Fruit fly (Drosophila melanogaster) whole organism, embryonic: Measurements from ENCODE around the gene CG1622.

Source experiments
- Antp ChIP-seq: fragments of 200-800 bp; sonication (Bioruptor generic); optimal IDR thresholded peaks from 3 replicates; lab custom pipeline; 2016; ENCODE audit warnings: missing biosample characterization, missing genetic modification characterization
- Awh ChIP-seq: fragments of 200-800 bp; sonication (Bioruptor generic); IDR thresholded peaks from 2 replicates; pipeline ENCODE4, ENCODE4 v1.3.6; 2022; ENCODE audit warnings: missing biosample characterization, missing genetic modification characterization
- BtbVII ChIP-seq: fragments of 200-800 bp; sonication (Bioruptor generic); optimal IDR thresholded peaks from 3 replicates; lab custom pipeline; 2017; ENCODE audit warnings: missing biosample characterization, mild to moderate bottlenecking, missing genetic modification characterization
- CG10147 ChIP-seq: fragments of 200-800 bp; sonication (Bioruptor generic); optimal IDR thresholded peaks from 2 replicates; lab custom pipeline; 2019; ENCODE audit warnings: missing biosample characterization, mild to moderate bottlenecking, missing genetic modification characterization, moderate library complexity
- CG10366 ChIP-seq: fragments of 200-800 bp; sonication (Bioruptor generic); IDR thresholded peaks from 2 replicates; pipeline ENCODE4 v1.3.6; 2022; ENCODE audit warnings: missing biosample characterization, missing genetic modification characterization
- CG14965 ChIP-seq: fragments of 200-800 bp; sonication (Bioruptor generic); optimal IDR thresholded peaks from 2 replicates; lab custom pipeline; 2016; ENCODE audit warnings: missing biosample characterization, missing genetic modification characterization, borderline replicate concordance
- CG1529 ChIP-seq: fragments of 200-800 bp; sonication (Bioruptor generic); optimal IDR thresholded peaks from 3 replicates; lab custom pipeline; 2018; ENCODE audit warnings: missing biosample characterization, missing genetic modification characterization
- CG15601 ChIP-seq: fragments of 200-800 bp; sonication (Bioruptor generic); optimal IDR thresholded peaks from 3 replicates; lab custom pipeline; 2019; ENCODE audit warnings: missing biosample characterization, mild to moderate bottlenecking, missing genetic modification characterization, moderate library complexity
- CG17385 ChIP-seq: fragments of 200-800 bp; sonication (Bioruptor generic); optimal IDR thresholded peaks from 3 replicates; lab custom pipeline; 2018; ENCODE audit warnings: missing biosample characterization, mild to moderate bottlenecking, missing genetic modification characterization
- CG18476 ChIP-seq: fragments of 200-800 bp; sonication (Bioruptor generic); optimal IDR thresholded peaks from 2 replicates; lab custom pipeline; 2016; ENCODE audit warnings: missing biosample characterization, mild to moderate bottlenecking, missing genetic modification characterization
- CG3726 ChIP-seq: fragments of 200-800 bp; sonication (Bioruptor generic); IDR thresholded peaks from 3 replicates; pipeline ENCODE4, ENCODE4 v1.3.6; 2022; ENCODE audit warnings: missing biosample characterization, missing genetic modification characterization
- CG43689 ChIP-seq: fragments of 200-800 bp; sonication (Bioruptor generic); IDR thresholded peaks from 2 replicates; pipeline ENCODE4 v1.3.6; 2022; ENCODE audit warnings: missing biosample characterization, missing genetic modification characterization
- CG4404 ChIP-seq: fragments of 200-800 bp; sonication (Bioruptor generic); IDR thresholded peaks from 2 replicates; pipeline ENCODE4 v1.3.6; 2022; ENCODE audit warnings: missing biosample characterization, missing genetic modification characterization
- CG4854 ChIP-seq: fragments of 200-800 bp; sonication (Bioruptor generic); optimal IDR thresholded peaks from 2 replicates; lab custom pipeline; 2016; ENCODE audit warnings: missing biosample characterization, missing genetic modification characterization, inconsistent platforms
- CG5180 ChIP-seq: fragments of 200-800 bp; sonication (Bioruptor generic); optimal IDR thresholded peaks from 3 replicates; lab custom pipeline; 2017; ENCODE audit warnings: missing biosample characterization, missing genetic modification characterization, mild to moderate bottlenecking, moderate library complexity, missing genetic modification reagents
- CG6689 ChIP-seq: fragments of 200-800 bp; sonication (Bioruptor generic); IDR thresholded peaks from 2 replicates; pipeline ENCODE4 v1.3.6; 2022; ENCODE audit warnings: missing biosample characterization, missing genetic modification characterization
- CG6765 ChIP-seq: fragments of 200-800 bp; sonication (Bioruptor generic); optimal IDR thresholded peaks from 3 replicates; lab custom pipeline; 2017; ENCODE audit warnings: missing biosample characterization, mild to moderate bottlenecking, missing genetic modification characterization
- CG8290 ChIP-seq, 3 experiments: fragments of 200-800 bp; sonication (Bioruptor generic); optimal IDR thresholded peaks; 2 replicates each; lab custom pipeline; 2016 to 2019; ENCODE audit warnings: missing biosample characterization in 3 of 3, missing genetic modification characterization in 3 of 3, mild to moderate bottlenecking in 2 of 3, moderate library complexity in 1 of 3
- CG8359 ChIP-seq: fragments of 200-800 bp; sonication (Bioruptor generic); optimal IDR thresholded peaks from 2 replicates; lab custom pipeline; 2017; ENCODE audit warnings: missing biosample characterization, mild to moderate bottlenecking, missing genetic modification characterization, borderline replicate concordance
- CG9817 ChIP-seq: fragments of 200-800 bp; sonication (Bioruptor generic); optimal IDR thresholded peaks from 2 replicates; lab custom pipeline; 2018; ENCODE audit warnings: missing biosample characterization, mild to moderate bottlenecking, missing genetic modification characterization, moderate library complexity
- CTCF ChIP-seq: fragments of 200-800 bp; sonication (Bioruptor generic); optimal IDR thresholded peaks from 2 replicates; lab custom pipeline; 2017; ENCODE audit warnings: missing biosample characterization, mild to moderate bottlenecking, missing genetic modification characterization, moderate library complexity
- CkIIα-i1 ChIP-seq: fragments of 200-800 bp; sonication (Bioruptor generic); IDR thresholded peaks from 2 replicates; pipeline ENCODE4 v1.3.6; 2022; ENCODE audit warnings: missing biosample characterization, missing genetic modification characterization
- Elba2 ChIP-seq: fragments of 200-800 bp; sonication (Bioruptor generic); optimal IDR thresholded peaks from 3 replicates; lab custom pipeline; 2016; ENCODE audit warnings: missing biosample characterization, missing genetic modification characterization
- Fer3 ChIP-seq: fragments of 200-800 bp; sonication (Bioruptor generic); optimal IDR thresholded peaks from 2 replicates; lab custom pipeline; 2018; ENCODE audit warnings: missing biosample characterization, mild to moderate bottlenecking, missing genetic modification characterization, moderate library complexity
- GATAe ChIP-seq: fragments of 200-800 bp; sonication (Bioruptor generic); conservative IDR thresholded peaks from 2 replicates; pipeline ENCODE4 v1.3.6; 2022; ENCODE audit warnings: missing biosample characterization, missing genetic modification characterization
- HLH4C ChIP-seq: fragments of 200-800 bp; sonication (Bioruptor generic); IDR thresholded peaks from 3 replicates; pipeline ENCODE4 v1.3.6; 2022; ENCODE audit warnings: missing biosample characterization, missing genetic modification characterization; ENCODE audit not compliant: partially characterized antibody
- HLH54F ChIP-seq: fragments of 200-800 bp; sonication (Bioruptor generic); optimal IDR thresholded peaks from 3 replicates; lab custom pipeline; 2016; ENCODE audit warnings: missing biosample characterization, missing genetic modification characterization
- Hr39 ChIP-seq: fragments of >200 bp; optimal IDR thresholded peaks from 2 replicates; lab custom pipeline; 2017
- MBD-R2 ChIP-seq: fragments of 200-800 bp; sonication (Bioruptor generic); IDR thresholded peaks from 2 replicates; pipeline ENCODE4 v1.3.6; 2022; ENCODE audit warnings: missing biosample characterization, missing genetic modification characterization
- MESR4 ChIP-seq: fragments of 200-800 bp; sonication (Bioruptor generic); optimal IDR thresholded peaks from 2 replicates; lab custom pipeline; 2018; ENCODE audit warnings: missing biosample characterization, mild to moderate bottlenecking, missing genetic modification characterization, moderate library complexity
- Meics ChIP-seq: fragments of 200-800 bp; sonication (Bioruptor generic); optimal IDR thresholded peaks from 2 replicates; lab custom pipeline; 2017; ENCODE audit warnings: missing biosample characterization, mild to moderate bottlenecking, missing genetic modification characterization
- Mrtf ChIP-seq: fragments of 200-800 bp; sonication (Bioruptor generic); IDR thresholded peaks from 3 replicates; pipeline ENCODE4 v1.3.6; 2022; ENCODE audit warnings: missing biosample characterization, missing genetic modification characterization
- Neu2 ChIP-seq: fragments of 200-800 bp; sonication (Bioruptor generic); optimal IDR thresholded peaks from 3 replicates; lab custom pipeline; 2016; ENCODE audit warnings: missing biosample characterization, missing genetic modification characterization, borderline replicate concordance
- Ravus ChIP-seq: fragments of 200-800 bp; sonication (Bioruptor generic); IDR thresholded peaks from 2 replicates; pipeline ENCODE4 v1.3.6; 2022; ENCODE audit warnings: missing biosample characterization, missing genetic modification characterization
- ap ChIP-seq: fragments of 200-800 bp; sonication (Bioruptor generic); IDR thresholded peaks from 2 replicates; pipeline ENCODE4 v1.3.6; 2022; ENCODE audit warnings: missing biosample characterization, missing genetic modification characterization
- ato ChIP-seq: fragments of 200-800 bp; sonication (Bioruptor generic); IDR thresholded peaks from 2 replicates; pipeline ENCODE4 v1.3.6; 2022; ENCODE audit warnings: missing biosample characterization, missing genetic modification characterization; ENCODE audit not compliant: partially characterized antibody
- cad ChIP-seq: fragments of >200 bp; optimal IDR thresholded peaks from 2 replicates; lab custom pipeline; 2017; ENCODE audit warnings: missing biosample characterization, missing genetic modification characterization
- chinmo ChIP-seq: fragments of 200-800 bp; sonication (Bioruptor generic); IDR thresholded peaks from 4 replicates; pipeline ENCODE4 v1.3.6; 2022; ENCODE audit warnings: missing biosample characterization, missing genetic modification characterization; ENCODE audit not compliant: partially characterized antibody
- chn ChIP-seq: fragments of 200-800 bp; sonication (Bioruptor generic); optimal IDR thresholded peaks from 2 replicates; lab custom pipeline; 2016; ENCODE audit warnings: missing biosample characterization, missing genetic modification characterization
- corto ChIP-seq: fragments of 200-800 bp; sonication (Bioruptor generic); optimal IDR thresholded peaks from 2 replicates; lab custom pipeline; 2016; ENCODE audit warnings: missing biosample characterization, mild to moderate bottlenecking, missing genetic modification characterization, moderate library complexity
- cwo ChIP-seq: fragments of 200-800 bp; sonication (Bioruptor generic); optimal IDR thresholded peaks from 3 replicates; lab custom pipeline; 2017; ENCODE audit warnings: missing biosample characterization, missing genetic modification characterization, mild to moderate bottlenecking, moderate library complexity, missing genetic modification reagents
- disco-r ChIP-seq: fragments of 200-800 bp; sonication (Bioruptor generic); optimal IDR thresholded peaks from 2 replicates; lab custom pipeline; 2016; ENCODE audit warnings: missing biosample characterization, missing genetic modification characterization
- grn ChIP-seq: fragments of 200-800 bp; sonication (Bioruptor generic); optimal IDR thresholded peaks from 3 replicates; lab custom pipeline; 2017; ENCODE audit warnings: missing biosample characterization, missing genetic modification characterization
- nom ChIP-seq: fragments of 200-800 bp; sonication (Bioruptor generic); optimal IDR thresholded peaks from 2 replicates; lab custom pipeline; 2017; ENCODE audit warnings: missing biosample characterization, missing genetic modification characterization, mild to moderate bottlenecking, moderate library complexity, missing genetic modification reagents
- onecut ChIP-seq: fragments of 200-800 bp; sonication (Bioruptor generic); IDR thresholded peaks from 2 replicates; pipeline ENCODE4 v1.3.6; 2022; ENCODE audit warnings: missing biosample characterization, missing genetic modification characterization
- pnt ChIP-seq: fragments of 200-800 bp; sonication (Bioruptor generic); optimal IDR thresholded peaks from 3 replicates; lab custom pipeline; 2016; ENCODE audit warnings: missing biosample characterization, missing genetic modification characterization
- pros ChIP-seq: fragments of 200-800 bp; sonication (Bioruptor generic); optimal IDR thresholded peaks from 3 replicates; lab custom pipeline; 2019; ENCODE audit warnings: missing biosample characterization, mild to moderate bottlenecking, missing genetic modification characterization, moderate library complexity
- sim ChIP-seq: fragments of 200-800 bp; sonication (Bioruptor generic); IDR thresholded peaks from 2 replicates; pipeline ENCODE4 v1.3.6; 2022; ENCODE audit warnings: missing biosample characterization, missing genetic modification characterization
- so ChIP-seq: fragments of 200-800 bp; sonication (Bioruptor generic); IDR thresholded peaks from 3 replicates; pipeline ENCODE4 v1.3.6; 2022; ENCODE audit warnings: missing biosample characterization, missing genetic modification characterization
- sug ChIP-seq: fragments of 200-800 bp; optimal IDR thresholded peaks from 2 replicates; lab custom pipeline; 2019; ENCODE audit warnings: missing biosample characterization, mild to moderate bottlenecking, missing genetic modification characterization, moderate library complexity
- twi ChIP-seq: fragments of 200-800 bp; optimal IDR thresholded peaks from 2 replicates; lab custom pipeline; 2019; ENCODE audit warnings: missing biosample characterization, mild to moderate bottlenecking, missing genetic modification characterization, moderate library complexity
- z ChIP-seq: fragments of 200-800 bp; sonication (Bioruptor generic); IDR thresholded peaks from 3 replicates; pipeline ENCODE4 v1.3.6; 2022; ENCODE audit warnings: missing biosample characterization, missing genetic modification characterization

CG1622 gene

DNA sequence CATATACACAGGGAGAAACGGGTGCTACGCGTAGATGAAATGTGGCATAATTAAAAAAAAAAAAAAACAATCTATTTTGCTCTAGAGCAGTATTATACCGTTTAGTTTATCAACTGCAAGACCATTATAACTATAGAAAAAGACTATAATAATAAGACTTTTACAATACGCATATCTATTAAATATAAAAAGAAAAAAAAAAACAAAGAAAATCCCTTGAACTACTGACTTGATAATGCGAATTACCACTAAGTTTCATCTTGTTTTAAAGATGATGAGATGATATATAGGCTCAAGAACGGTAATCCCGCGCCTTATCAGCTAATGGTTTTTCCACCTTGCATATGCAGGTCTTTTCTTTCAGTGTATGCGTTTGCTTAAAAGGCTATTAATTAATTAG is 10.3 kb downstream of the CG1622 start (continued):
- no peak for TF ChIP-seq cad (GFP tag; lab: Kevin White, UChicago)
- TF ChIP-seq CG9817 (tag; lab: Kevin White, UChicago), result no peak
- TF ChIP-seq CG8290 (GFP tag; optimal IDR thresholded peaks at IDR 0.05; lab: Kevin White, UChicago), result no peak
- no peak for TF ChIP-seq CG8290 (tag; optimal IDR thresholded peaks at IDR 0.05; lab: Kevin White, UChicago)
- no peak for TF ChIP-seq CG5180 (GFP tag; lab: Kevin White, UChicago)
- TF ChIP-seq z (GFP tag; lab: Robert Waterston, UW), result no peak
- no peak for TF ChIP-seq CG3726 (GFP tag; lab: Robert Waterston, UW)
- no peak for TF ChIP-seq Awh
- no peak for TF ChIP-seq Hr39
- no peak for TF ChIP-seq CG6765 (GFP tag; lab: Kevin White, UChicago)
- no peak for TF ChIP-seq chinmo (GFP tag; lab: Robert Waterston, UW)
- no peak for TF ChIP-seq nom
- TF ChIP-seq HLH54F (GFP tag; lab: Kevin White, UChicago), result no peak
- no peak for TF ChIP-seq ap (GFP tag; lab: Robert Waterston, UW)
- no peak for TF ChIP-seq onecut
- peak; percentile 36 for TF ChIP-seq CG17385 (GFP tag; lab: Kevin White, UChicago)
- peak; percentile 28 for TF ChIP-seq cwo (GFP tag; lab: Kevin White, UChicago)
- TF ChIP-seq CG4404 (GFP tag; lab: Robert Waterston, UW), result no peak
- TF ChIP-seq BtbVII (GFP tag; lab: Kevin White, UChicago), result no peak
- no peak for TF ChIP-seq CTCF
- TF ChIP-seq CG15601 (tag; lab: Kevin White, UChicago), result peak; percentile 8
- TF ChIP-seq disco-r (GFP tag; lab: Kevin White, UChicago), result no peak
- no peak for TF ChIP-seq CG10147 (GFP tag; lab: Kevin White, UChicago)
- TF ChIP-seq CG43689 (GFP tag; lab: Robert Waterston, UW), result no peak
- no peak for TF ChIP-seq CG14965
- TF ChIP-seq ato (GFP tag; lab: Robert Waterston, UW), result no peak
- no peak for TF ChIP-seq GATAe (GFP tag; lab: Robert Waterston, UW)
- TF ChIP-seq CG4854 (GFP tag; lab: Kevin White, UChicago), result no peak
- no peak for TF ChIP-seq CkIIα-i1
- no peak for TF ChIP-seq twi (tag; lab: Kevin White, UChicago)
- no peak for TF ChIP-seq pnt (GFP tag; lab: Kevin White, UChicago)
- no peak for TF ChIP-seq Antp (GFP tag; lab: Kevin White, UChicago)
- no peak for TF ChIP-seq CG10366 (GFP tag; lab: Robert Waterston, UW)
- TF ChIP-seq Neu2 (GFP tag; lab: Kevin White, UChicago), result no peak
- TF ChIP-seq Mrtf (GFP tag; lab: Robert Waterston, UW), result no peak
- no peak for TF ChIP-seq HLH4C (GFP tag; lab: Robert Waterston, UW)
- TF ChIP-seq chn, result no peak
- no peak for TF ChIP-seq Fer3 (tag; lab: Kevin White, UChicago)
- no peak for TF ChIP-seq grn (GFP tag; lab: Kevin White, UChicago)
- TF ChIP-seq so (GFP tag; lab: Robert Waterston, UW), result no peak
- peak; percentile 3 for TF ChIP-seq sug (tag; lab: Kevin White, UChicago)
- no peak for TF ChIP-seq CG18476 (GFP tag; lab: Kevin White, UChicago)
- TF ChIP-seq CG8359 (GFP tag; lab: Kevin White, UChicago), result no peak
- no peak for TF ChIP-seq Ravus
- 0 out of 2 replicates have a peak, but pooled peaks have one; percentile 9 for TF ChIP-seq CG6689 (GFP tag; lab: Robert Waterston, UW)
- TF ChIP-seq MESR4, result no peak
- no peak for TF ChIP-seq corto
- no peak for TF ChIP-seq sim (GFP tag; lab: Robert Waterston, UW)
- no peak for TF ChIP-seq pros
- peak; percentile 38 for TF ChIP-seq Meics (GFP tag; lab: Kevin White, UChicago)
- no peak for TF ChIP-seq CG1529 (GFP tag; lab: Kevin White, UChicago)
- no peak for TF ChIP-seq Elba2
- no peak for TF ChIP-seq MBD-R2 (GFP tag; lab: Robert Waterston, UW)
